Fruit fly (Drosophila melanogaster): ENCODE results near the gene ChT.

Gene ChT

DNA sequence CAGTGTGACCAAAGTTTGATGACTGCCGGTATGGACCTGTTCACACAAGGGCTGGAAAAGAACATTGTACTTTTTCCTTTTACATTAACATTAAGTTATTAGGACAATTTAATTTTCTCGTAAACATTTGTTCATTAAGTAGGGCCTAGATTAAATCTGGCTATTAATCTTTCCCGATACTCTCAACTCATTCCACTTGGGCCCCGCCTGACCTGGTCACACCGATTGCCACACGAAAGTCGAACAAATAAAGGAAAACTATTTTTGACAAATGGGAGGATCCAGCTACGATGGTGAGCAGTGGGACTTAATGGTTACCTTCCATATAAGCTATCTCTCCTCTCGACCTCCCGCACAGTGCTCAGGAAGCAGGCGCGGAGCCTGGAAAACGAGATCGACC lies 16.9 kb upstream of the ChT start, which contains the start of the genes Cpsf73 and Gos28 (continued):
- TF ChIP-seq Dp (GFP tag; optimal IDR thresholded peaks at IDR 0.05) (peak; percentile 30), row (GFP tag; IDR thresholded peaks at IDR 0.05) (peak; percentile 86), Atf6 (GFP tag; IDR thresholded peaks at IDR 0.05) (no peak), Hsf (GFP tag; optimal IDR thresholded peaks at IDR 0.05) (peak; percentile 0), Xbp1 (GFP tag; optimal IDR thresholded peaks at IDR 0.05) (peak; percentile 6), CG14860 (GFP tag; IDR thresholded peaks at IDR 0.05; ENCODE audit: partially characterized antibody) (no peak), emc (GFP tag; optimal IDR thresholded peaks at IDR 0.05) (no peak), CG10267 (tag; optimal IDR thresholded peaks at IDR 0.05) (peak; percentile 54), crc (GFP tag; optimal IDR thresholded peaks at IDR 0.05) (no peak), CG2678 (tag; optimal IDR thresholded peaks at IDR 0.05) (no peak), CG15011 (GFP tag; optimal IDR thresholded peaks at IDR 0.05) (no peak), TFAM (GFP tag; optimal IDR thresholded peaks at IDR 0.05) (no peak), lola (GFP tag; optimal IDR thresholded peaks at IDR 0.05) (peak in 1 of 3 experiments; percentile 24), zen (tag; optimal IDR thresholded peaks at IDR 0.05) (peak; percentile 1), ssp (GFP tag; IDR thresholded peaks at IDR 0.05) (peak; percentile 84), Scr (GFP tag; IDR thresholded peaks at IDR 0.05; ENCODE audit: partially characterized antibody) (peak; percentile 60), CG13775 (GFP tag; optimal IDR thresholded peaks at IDR 0.05) (peak; percentile 30), yki (optimal IDR thresholded peaks at IDR 0.05) (no peak), CG17328 (GFP tag; IDR thresholded peaks at IDR 0.05) (0 out of 2 replicates have a peak, but pooled peaks have one; percentile 25), CHES-1-like (GFP tag; optimal IDR thresholded peaks at IDR 0.05) (peak; percentile 61), CG3847 (GFP tag; IDR thresholded peaks at IDR 0.05) (peak; percentile 62), CG10147 (GFP tag; optimal IDR thresholded peaks at IDR 0.05) (peak; percentile 13), twi (tag; optimal IDR thresholded peaks at IDR 0.05) (peak; percentile 3), Fer1 (GFP tag; optimal IDR thresholded peaks at IDR 0.05) (peak; percentile 16), MBD-R2 (GFP tag; IDR thresholded peaks at IDR 0.05) (peak; percentile 97), CG10321 (GFP tag; IDR thresholded peaks at IDR 0.05) (no peak), pum (GFP tag; optimal IDR thresholded peaks at IDR 0.05) (peak; percentile 38), Blimp-1 (GFP tag; optimal IDR thresholded peaks at IDR 0.05) (peak; percentile 3), CG17186 (GFP tag; optimal IDR thresholded peaks at IDR 0.05) (peak; percentile 43), CG8944 (GFP tag; optimal IDR thresholded peaks at IDR 0.05) (peak; percentile 18), CG9215 (GFP tag; IDR thresholded peaks at IDR 0.05) (no peak), Pdp1 (GFP tag; optimal IDR thresholded peaks at IDR 0.05) (peak; percentile 31 to 33), CG15601 (tag; optimal IDR thresholded peaks at IDR 0.05) (peak; percentile 46), vfl (GFP tag; optimal IDR thresholded peaks at IDR 0.05) (peak; percentile 34), CG12769 (tag; optimal IDR thresholded peaks at IDR 0.05) (peak; percentile 47), Rfx (GFP tag; IDR thresholded peaks at IDR 0.05) (peak; percentile 48; the same call in 1 of the 2 replicates), sob (GFP tag; IDR thresholded peaks at IDR 0.05) (no peak), slbo (GFP tag; IDR thresholded peaks at IDR 0.05) (peak; percentile 49), gsb (GFP tag; IDR thresholded peaks at IDR 0.05) (no peak), phol (tag; optimal IDR thresholded peaks at IDR 0.05) (peak; percentile 53), MESR4 (GFP tag; optimal IDR thresholded peaks at IDR 0.05) (peak; percentile 81), lilli (GFP tag; optimal IDR thresholded peaks at IDR 0.05) (peak; percentile 28), CG12299 (tag; optimal IDR thresholded peaks at IDR 0.05) (no peak), unc-4 (GFP tag; IDR thresholded peaks at IDR 0.05; ENCODE audit: partially characterized antibody) (0 out of 2 replicates have a peak, but pooled peaks have one; percentile 34), H15 (GFP tag; IDR thresholded peaks at IDR 0.05) (no peak), CG15514 (GFP tag; optimal IDR thresholded peaks at IDR 0.05) (peak; percentile 85), E2f2 (GFP tag; IDR thresholded peaks at IDR 0.05) (peak; percentile 44; the same call in 1 of the 2 replicates), chn (GFP tag; optimal IDR thresholded peaks at IDR 0.05) (no peak), CG7928 (GFP tag; optimal IDR thresholded peaks at IDR 0.05) (peak; percentile 78), CG6689 (GFP tag; IDR thresholded peaks at IDR 0.05) (0 out of 2 replicates have a peak, but pooled peaks have one; percentile 16), tin (GFP tag; optimal IDR thresholded peaks at IDR 0.05) (no peak)
